Fruit fly (Drosophila melanogaster) whole organism, embryonic: Measurements from ENCODE around the gene CG10663.
A peak's percentile ranks its signal among the peaks of the same experiment; 100 is the strongest.

Source experiments
- B-H1 ChIP-seq: fragments of 200-800 bp; sonication (Bioruptor generic); IDR thresholded peaks from 3 replicates; pipeline ENCODE4 v1.3.6; 2022; ENCODE audit warnings: missing biosample characterization, missing genetic modification characterization
- Bteb2 ChIP-seq: fragments of 200-800 bp; sonication (Bioruptor generic); optimal IDR thresholded peaks from 2 replicates; lab custom pipeline; 2016; ENCODE audit warnings: missing biosample characterization, missing genetic modification characterization
- CG11504 ChIP-seq: fragments of 200-800 bp; sonication (Bioruptor generic); optimal IDR thresholded peaks from 3 replicates; lab custom pipeline; 2019; ENCODE audit warnings: missing biosample characterization, mild to moderate bottlenecking, missing genetic modification characterization, moderate library complexity
- CG12744 ChIP-seq: fragments of 200-800 bp; sonication (Bioruptor generic); optimal IDR thresholded peaks from 2 replicates; lab custom pipeline; 2016; ENCODE audit warnings: missing biosample characterization, missing genetic modification characterization
- CG12769 ChIP-seq: fragments of 200-800 bp; sonication (Bioruptor generic); optimal IDR thresholded peaks from 2 replicates; lab custom pipeline; 2019; ENCODE audit warnings: missing biosample characterization, mild to moderate bottlenecking, missing genetic modification characterization, moderate library complexity
- CG13296 ChIP-seq: fragments of 200-800 bp; sonication (Bioruptor generic); optimal IDR thresholded peaks from 3 replicates; lab custom pipeline; 2018; ENCODE audit warnings: missing biosample characterization, mild to moderate bottlenecking, missing genetic modification characterization
- CG13775 ChIP-seq: fragments of 200-800 bp; sonication (Bioruptor generic); optimal IDR thresholded peaks from 3 replicates; lab custom pipeline; 2017; ENCODE audit warnings: missing biosample characterization, mild to moderate bottlenecking, missing genetic modification characterization
- CG13894 ChIP-seq: fragments of 200-800 bp; sonication (Bioruptor generic); optimal IDR thresholded peaks from 3 replicates; lab custom pipeline; 2018; ENCODE audit warnings: missing biosample characterization, mild to moderate bottlenecking, missing genetic modification characterization, moderate library complexity
- CG14860 ChIP-seq: fragments of 200-800 bp; sonication (Bioruptor generic); IDR thresholded peaks from 3 replicates; pipeline ENCODE4 v1.3.6; 2022; ENCODE audit warnings: missing biosample characterization, missing genetic modification characterization; ENCODE audit not compliant: partially characterized antibody
- CG15011 ChIP-seq: fragments of 200-800 bp; sonication (Bioruptor generic); optimal IDR thresholded peaks from 3 replicates; lab custom pipeline; 2018; ENCODE audit warnings: missing biosample characterization, mild to moderate bottlenecking, missing genetic modification characterization
- CG1529 ChIP-seq: fragments of 200-800 bp; sonication (Bioruptor generic); optimal IDR thresholded peaks from 3 replicates; lab custom pipeline; 2018; ENCODE audit warnings: missing biosample characterization, missing genetic modification characterization
- CG1602 ChIP-seq: fragments of 200-800 bp; sonication (Bioruptor generic); optimal IDR thresholded peaks from 3 replicates; lab custom pipeline; 2016; ENCODE audit warnings: missing biosample characterization, missing genetic modification characterization
- CG17186 ChIP-seq: fragments of 200-800 bp; sonication (Bioruptor generic); optimal IDR thresholded peaks from 3 replicates; lab custom pipeline; 2017; ENCODE audit warnings: missing biosample characterization, missing genetic modification reagents, missing genetic modification characterization
- CG17385 ChIP-seq: fragments of 200-800 bp; sonication (Bioruptor generic); optimal IDR thresholded peaks from 3 replicates; lab custom pipeline; 2018; ENCODE audit warnings: missing biosample characterization, mild to moderate bottlenecking, missing genetic modification characterization
- CG18764 ChIP-seq: fragments of 200-800 bp; sonication (Bioruptor generic); optimal IDR thresholded peaks from 3 replicates; lab custom pipeline; 2016; ENCODE audit warnings: missing biosample characterization, missing genetic modification characterization
- CG2199 ChIP-seq: fragments of 200-800 bp; sonication (Bioruptor generic); IDR thresholded peaks from 3 replicates; pipeline ENCODE4 v1.3.6; 2022; ENCODE audit warnings: missing biosample characterization, missing genetic modification characterization
- CG3065 ChIP-seq: fragments of 200-800 bp; sonication (Bioruptor generic); optimal IDR thresholded peaks from 2 replicates; lab custom pipeline; 2016; ENCODE audit warnings: missing biosample characterization, missing genetic modification characterization
- CG4282 ChIP-seq: fragments of 200-800 bp; sonication (Bioruptor generic); optimal IDR thresholded peaks from 2 replicates; lab custom pipeline; 2016; ENCODE audit warnings: missing biosample characterization, missing genetic modification characterization
- CG4328 ChIP-seq: fragments of 200-800 bp; sonication (Bioruptor generic); optimal IDR thresholded peaks from 3 replicates; lab custom pipeline; 2017; ENCODE audit warnings: missing biosample characterization, missing genetic modification reagents, missing genetic modification characterization
- CG4424 ChIP-seq: fragments of 200-800 bp; sonication (Bioruptor generic); optimal IDR thresholded peaks from 3 replicates; lab custom pipeline; 2016; ENCODE audit warnings: missing biosample characterization, missing genetic modification characterization
- CG4854 ChIP-seq: fragments of 200-800 bp; sonication (Bioruptor generic); optimal IDR thresholded peaks from 2 replicates; lab custom pipeline; 2016; ENCODE audit warnings: missing biosample characterization, missing genetic modification characterization, inconsistent platforms
- CHES-1-like ChIP-seq: fragments of 200-800 bp; sonication (Bioruptor generic); optimal IDR thresholded peaks from 2 replicates; lab custom pipeline; 2016; ENCODE audit warnings: missing biosample characterization, missing genetic modification characterization
- Doc2 ChIP-seq: fragments of 200-800 bp; sonication (Bioruptor generic); IDR thresholded peaks from 2 replicates; pipeline ENCODE4 v1.3.6; 2022; ENCODE audit warnings: missing biosample characterization, missing genetic modification characterization
- Ets97D ChIP-seq: fragments of 200-800 bp; sonication (Bioruptor generic); optimal IDR thresholded peaks from 3 replicates; lab custom pipeline; 2016; ENCODE audit warnings: missing biosample characterization, missing genetic modification characterization
- HHEX ChIP-seq: fragments of 200-800 bp; sonication (Bioruptor generic); optimal IDR thresholded peaks from 3 replicates; lab custom pipeline; 2017; ENCODE audit warnings: missing biosample characterization, mild to moderate bottlenecking, missing genetic modification characterization, missing genetic modification reagents
- MESR4 ChIP-seq: fragments of 200-800 bp; sonication (Bioruptor generic); optimal IDR thresholded peaks from 2 replicates; lab custom pipeline; 2018; ENCODE audit warnings: missing biosample characterization, mild to moderate bottlenecking, missing genetic modification characterization, moderate library complexity
- NfI ChIP-seq: fragments of 200-800 bp; sonication (Bioruptor generic); optimal IDR thresholded peaks from 3 replicates; lab custom pipeline; 2018; ENCODE audit warnings: missing biosample characterization, mild to moderate bottlenecking, missing genetic modification characterization, moderate library complexity
- Scr ChIP-seq: fragments of 200-800 bp; sonication (Bioruptor generic); IDR thresholded peaks from 2 replicates; pipeline ENCODE4 v1.3.6; 2022; ENCODE audit warnings: missing biosample characterization, missing genetic modification characterization; ENCODE audit not compliant: partially characterized antibody
- ap ChIP-seq: fragments of 200-800 bp; sonication (Bioruptor generic); IDR thresholded peaks from 2 replicates; pipeline ENCODE4 v1.3.6; 2022; ENCODE audit warnings: missing biosample characterization, missing genetic modification characterization
- ato ChIP-seq: fragments of 200-800 bp; sonication (Bioruptor generic); IDR thresholded peaks from 2 replicates; pipeline ENCODE4 v1.3.6; 2022; ENCODE audit warnings: missing biosample characterization, missing genetic modification characterization; ENCODE audit not compliant: partially characterized antibody
- bab2 ChIP-seq: fragments of 200-800 bp; sonication (Bioruptor generic); optimal IDR thresholded peaks from 2 replicates; lab custom pipeline; 2016; ENCODE audit warnings: missing biosample characterization, missing genetic modification characterization
- bcd ChIP-seq: fragments of 200-800 bp; sonication (Bioruptor generic); optimal IDR thresholded peaks from 2 replicates; lab custom pipeline; 2017; ENCODE audit warnings: missing biosample characterization, mild to moderate bottlenecking, missing genetic modification characterization
- br ChIP-seq: fragments of >200 bp; optimal IDR thresholded peaks from 2 replicates; lab custom pipeline; 2017
- cato ChIP-seq: fragments of 200-800 bp; sonication (Bioruptor generic); optimal IDR thresholded peaks from 2 replicates; lab custom pipeline; 2016; ENCODE audit warnings: missing biosample characterization, missing genetic modification characterization, borderline replicate concordance
- crp ChIP-seq, 2 experiments: fragments of 200-800 bp; sonication (Bioruptor generic); optimal IDR thresholded peaks; 2 replicates in 1 of 2; 3 replicates in 1 of 2; lab custom pipeline; 2017; ENCODE audit warnings: missing biosample characterization in 2 of 2, missing genetic modification characterization in 2 of 2, mild to moderate bottlenecking in 1 of 2, moderate library complexity in 1 of 2
- eve ChIP-seq, 2 experiments: fragments of >200 bp; optimal IDR thresholded peaks; 2 replicates each; lab custom pipeline; 2017; ENCODE audit warnings: missing biosample characterization in 2 of 2, missing genetic modification characterization in 2 of 2
- fd64A ChIP-seq: fragments of 200-800 bp; sonication (Bioruptor generic); optimal IDR thresholded peaks from 3 replicates; lab custom pipeline; 2018; ENCODE audit warnings: missing biosample characterization, mild to moderate bottlenecking, missing genetic modification characterization
- gsb-n ChIP-seq: fragments of 200-800 bp; sonication (Bioruptor generic); optimal IDR thresholded peaks from 3 replicates; lab custom pipeline; 2018; ENCODE audit warnings: missing biosample characterization, mild to moderate bottlenecking, missing genetic modification characterization
- lab ChIP-seq: fragments of 200-800 bp; sonication (Bioruptor generic); optimal IDR thresholded peaks from 3 replicates; lab custom pipeline; 2017; ENCODE audit warnings: missing biosample characterization, missing genetic modification characterization, mild to moderate bottlenecking, moderate library complexity, missing genetic modification reagents
- pfk ChIP-seq: fragments of 200-800 bp; sonication (Bioruptor generic); optimal IDR thresholded peaks from 2 replicates; lab custom pipeline; 2018; ENCODE audit warnings: missing biosample characterization, mild to moderate bottlenecking, missing genetic modification characterization, moderate library complexity
- prd ChIP-seq, 3 experiments: fragments of >200 bp in 2 of 3; fragments of 200-800 bp in 1 of 3; sonication (Bioruptor generic) in 1 of 3; optimal IDR thresholded peaks in 2 of 3; IDR thresholded peaks in 1 of 3; 2 replicates in 2 of 3; 3 replicates in 1 of 3; pipeline versions ENCODE4 v1.3.6 to Lab custom; 2017 to 2022; ENCODE audit warnings: missing biosample characterization in 1 of 3, missing genetic modification characterization in 1 of 3
- seq ChIP-seq: fragments of 200-800 bp; sonication (Bioruptor generic); IDR thresholded peaks from 2 replicates; pipeline ENCODE4 v1.3.6; 2022; ENCODE audit warnings: missing biosample characterization, missing genetic modification characterization
- stc ChIP-seq: fragments of 200-800 bp; sonication (Bioruptor generic); IDR thresholded peaks from 2 replicates; pipeline ENCODE4 v1.3.6; 2022; ENCODE audit warnings: missing biosample characterization, missing genetic modification characterization
- tgo ChIP-seq: fragments of 200-800 bp; sonication (Bioruptor generic); IDR thresholded peaks from 3 replicates; pipeline ENCODE4 v1.3.6; 2022; ENCODE audit warnings: missing biosample characterization, missing genetic modification characterization
- tin ChIP-seq: fragments of 200-800 bp; sonication (Bioruptor generic); optimal IDR thresholded peaks from 3 replicates; lab custom pipeline; 2016; ENCODE audit warnings: missing biosample characterization, missing genetic modification characterization
- tna ChIP-seq: fragments of 200-800 bp; sonication (Bioruptor generic); IDR thresholded peaks from 2 replicates; pipeline ENCODE4 v1.3.6; 2022; ENCODE audit warnings: missing biosample characterization, missing genetic modification characterization; ENCODE audit not compliant: partially characterized antibody
- tx ChIP-seq: fragments of 200-800 bp; sonication (Bioruptor generic); optimal IDR thresholded peaks from 2 replicates; lab custom pipeline; 2016; ENCODE audit warnings: missing biosample characterization, missing genetic modification characterization
- zen ChIP-seq: fragments of 200-800 bp; sonication (Bioruptor generic); optimal IDR thresholded peaks from 3 replicates; lab custom pipeline; 2018; ENCODE audit warnings: missing biosample characterization, mild to moderate bottlenecking, missing genetic modification characterization, moderate library complexity

The CG10663 gene

DNA sequence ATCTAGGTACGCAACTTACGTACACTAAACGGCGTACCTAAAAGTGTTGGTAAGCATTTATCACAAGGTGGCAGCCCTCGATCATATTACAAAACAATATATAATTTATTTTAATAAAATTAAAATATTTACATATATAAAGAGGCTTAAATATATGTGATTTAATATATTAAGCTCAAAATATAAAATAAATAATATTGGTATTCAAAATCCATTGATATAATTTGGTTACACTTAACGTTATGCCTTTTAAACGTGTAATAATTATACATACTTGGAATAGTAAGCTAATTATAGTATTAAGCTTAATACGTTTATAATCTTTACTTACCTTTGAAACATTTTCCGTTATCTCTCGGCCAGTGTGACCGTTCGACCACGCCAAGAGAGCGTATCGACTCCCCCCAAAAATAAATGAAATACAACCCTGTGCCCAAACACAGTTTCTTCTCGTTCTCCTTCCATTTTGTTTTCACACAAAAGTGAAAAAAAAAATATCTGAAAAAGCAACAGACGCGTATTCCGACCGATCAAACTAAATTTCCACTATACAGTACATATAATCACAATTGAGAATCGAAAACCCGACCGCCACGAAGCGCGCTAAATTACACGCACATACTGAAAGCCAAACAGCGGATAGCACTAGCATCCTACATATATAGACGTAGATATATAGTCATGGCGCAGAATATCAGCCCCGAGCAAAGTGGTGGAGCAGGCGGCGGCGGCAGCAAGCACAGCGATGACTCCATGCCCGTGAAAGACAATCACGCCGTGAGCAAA, 19.2 kb upstream of the CG10663 start, which contains the start of the genes CG10646 and vih (continued):
- peak; percentile 60 for TF ChIP-seq CG13296 (GFP tag; lab: Kevin White, UChicago)
- TF ChIP-seq lab (GFP tag; lab: Kevin White, UChicago), result peak; percentile 57
- TF ChIP-seq gsb-n (tag; lab: Kevin White, UChicago), result peak; percentile 37
- TF ChIP-seq br (lab: Kevin White, UChicago), result no peak
- peak; percentile 58 for TF ChIP-seq HHEX (GFP tag; lab: Kevin White, UChicago)
- no peak for TF ChIP-seq B-H1 (GFP tag; lab: Robert Waterston, UW)
- TF ChIP-seq pfk (GFP tag; lab: Kevin White, UChicago), result no peak
- peak; percentile 60 for TF ChIP-seq NfI (GFP tag; lab: Kevin White, UChicago)
- no peak for TF ChIP-seq tx (GFP tag; lab: Kevin White, UChicago)
- no peak for TF ChIP-seq CG4854
- no peak for TF ChIP-seq fd64A (GFP tag; lab: Kevin White, UChicago)
- peak; percentile 64 for TF ChIP-seq CG13775 (GFP tag; lab: Kevin White, UChicago)
- no peak for TF ChIP-seq Doc2
- no peak for TF ChIP-seq CG14860
- TF ChIP-seq stc, result no peak; the same call in 1 of the 2 replicates
- TF ChIP-seq CG12769 (tag; lab: Kevin White, UChicago), result no peak
- no peak for TF ChIP-seq CG3065
- TF ChIP-seq prd (optimal IDR thresholded peaks at IDR 0.05; lab: Kevin White, UChicago), result no peak
- peak; percentile 40; the same call in 1 of the 3 replicates for TF ChIP-seq prd (GFP tag; IDR thresholded peaks at IDR 0.05; lab: Robert Waterston, UW)
- TF ChIP-seq tna (GFP tag; lab: Robert Waterston, UW), result no peak
- TF ChIP-seq CG18764 (GFP tag; lab: Kevin White, UChicago), result no peak
- TF ChIP-seq CG15011 (GFP tag; lab: Kevin White, UChicago), result no peak
- peak; percentile 88 for TF ChIP-seq Ets97D (GFP tag; lab: Kevin White, UChicago)
- TF ChIP-seq tgo (GFP tag; lab: Robert Waterston, UW), result no peak
- TF ChIP-seq CG12744 (GFP tag; lab: Kevin White, UChicago), result no peak
- TF ChIP-seq cato (GFP tag; lab: Kevin White, UChicago), result no peak
- TF ChIP-seq CG11504 (tag; lab: Kevin White, UChicago), result no peak
- TF ChIP-seq tin (GFP tag; lab: Kevin White, UChicago), result peak; percentile 62
- TF ChIP-seq MESR4, result peak; percentile 96
- no peak for TF ChIP-seq bcd (GFP tag; lab: Kevin White, UChicago)
- TF ChIP-seq ato, result no peak
- TF ChIP-seq seq (GFP tag; lab: Robert Waterston, UW), result peak; percentile 10; the same call in 1 of the 2 replicates
- peak; percentile 48 for TF ChIP-seq CG1602
- TF ChIP-seq CG4424, result peak; percentile 51
- TF ChIP-seq CG4282, result no peak
- peak; percentile 29 for TF ChIP-seq CG17385 (GFP tag; lab: Kevin White, UChicago)
- peak; percentile 43 for TF ChIP-seq zen (tag; lab: Kevin White, UChicago)
- TF ChIP-seq CHES-1-like (GFP tag; lab: Kevin White, UChicago), result no peak
- no peak for TF ChIP-seq ap (GFP tag; lab: Robert Waterston, UW)
- no peak for TF ChIP-seq bab2 (GFP tag; lab: Kevin White, UChicago)
- TF ChIP-seq CG2199 (GFP tag; lab: Robert Waterston, UW), result no peak
- TF ChIP-seq Bteb2 (GFP tag; lab: Kevin White, UChicago), result no peak
- no peak for TF ChIP-seq eve (GFP tag; optimal IDR thresholded peaks at IDR 0.05; lab: Kevin White, UChicago)
- peak; percentile 18 for TF ChIP-seq CG13894 (tag; lab: Kevin White, UChicago)
- peak in 1 of 2 experiments; percentile 33 for TF ChIP-seq crp (GFP tag; optimal IDR thresholded peaks at IDR 0.05; lab: Kevin White, UChicago)
- no peak for TF ChIP-seq CG1529
- 0 out of 2 replicates have a peak, but pooled peaks have one; percentile 26 for TF ChIP-seq Scr
- TF ChIP-seq CG4328 (GFP tag; lab: Kevin White, UChicago), result peak; percentile 51
- TF ChIP-seq CG17186, result no peak
